Worm (Caenorhabditis elegans) whole organism, L4/young adult: ENCODE data around the gene Y4C6A.4.
"Not testable (repeated sequence)": the region's sequence is repeated elsewhere in the genome, so short reads cannot be mapped to it uniquely, and the experiment has no call there.

Source experiments
- W03F9.2 ChIP-seq: fragments of 150-350 bp; optimal IDR thresholded peaks from 2 replicates; lab custom pipeline; 2014; ENCODE audit warnings: missing biosample characterization, missing genetic modification characterization
- him-1 ChIP-seq: sonication (generic microtip); optimal IDR thresholded peaks from 2 replicates; lab custom pipeline; 2016; ENCODE audit warnings: missing genotype, missing genetic modification reagents, missing genetic modification characterization, missing compliant biosample characterization

DNA sequence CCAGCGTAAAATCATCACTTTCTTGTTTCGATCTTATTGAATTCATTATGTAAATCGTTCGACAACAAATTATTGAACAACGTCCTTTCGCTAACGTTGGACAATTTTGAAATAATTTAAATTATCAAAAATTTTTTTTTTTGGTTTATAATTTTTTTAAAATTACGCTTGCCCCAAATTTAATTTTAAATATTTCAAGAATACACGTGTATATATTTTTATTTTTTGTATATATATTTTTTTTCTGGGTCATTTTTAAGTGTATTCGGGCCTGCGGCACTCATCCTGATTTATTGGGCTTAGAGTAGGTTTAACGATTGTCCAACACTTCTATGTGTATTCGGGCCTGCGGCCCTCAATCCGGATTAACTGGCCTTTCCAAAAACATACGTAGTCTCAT is 11.6 kb downstream of the Y4C6A.4 start, which contains the start of gene Y52D5A.2:
- TF ChIP-seq him-1 (tag; lab: Kevin White, UChicago); W03F9.2: not testable (repeated sequence)
